Worm (Caenorhabditis elegans) whole organism, L4 larva: ENCODE data around the gene hsp-75.
A peak's percentile ranks its signal among the peaks of the same experiment; 100 is the strongest.

Source experiments
- T20F7.1 ChIP-seq: fragments of 200-800 bp; sonication (Bioruptor generic); optimal IDR thresholded peaks from 2 replicates; lab custom pipeline; 2018; ENCODE audit warnings: mild to moderate bottlenecking, missing genetic modification characterization, missing compliant biosample characterization
- ZK546.5 ChIP-seq, 2 experiments: sonication (generic microtip); optimal IDR thresholded peaks; 2 replicates each; lab custom pipeline; 2017; ENCODE audit warnings: missing biosample characterization in 2 of 2, missing genetic modification characterization in 2 of 2
- ces-1 ChIP-seq: fragments of 150-350 bp; sonication (generic microtip); optimal IDR thresholded peaks from 4 replicates; lab custom pipeline; 2014; ENCODE audit warnings: missing biosample characterization, missing genetic modification reagents, missing genetic modification characterization
- ctbp-1 ChIP-seq: fragments of 200-800 bp; sonication (Bioruptor generic); IDR thresholded peaks from 2 replicates; pipeline ENCODE4 v1.3.6; 2022; ENCODE audit warnings: missing genetic modification reagents, missing genetic modification characterization, missing compliant biosample characterization
- dmd-9 ChIP-seq: fragments of 200-800 bp; sonication (Bioruptor generic); IDR thresholded peaks from 2 replicates; pipeline ENCODE4 v1.3.6; 2022; ENCODE audit warnings: missing genetic modification reagents, missing genetic modification characterization, missing compliant biosample characterization
- fkh-10 ChIP-seq: fragments of 150-350 bp; optimal IDR thresholded peaks from 2 replicates; lab custom pipeline; 2014; ENCODE audit warnings: missing biosample characterization, missing genetic modification reagents, missing genetic modification characterization
- mdl-1 ChIP-seq, 2 experiments: fragments of 150-350 bp in 1 of 2; sonication (generic microtip) in 1 of 2; optimal IDR thresholded peaks; 2 replicates each; lab custom pipeline; 2014 to 2017; ENCODE audit warnings: missing biosample characterization in 2 of 2, missing genetic modification characterization in 2 of 2
- mep-1 ChIP-seq: fragments of 150-350 bp; sonication (generic microtip); optimal IDR thresholded peaks from 3 replicates; lab custom pipeline; 2014; ENCODE audit warnings: missing biosample characterization, missing genetic modification characterization
- mxl-2 ChIP-seq: fragments of 200-800 bp; sonication (Bioruptor generic); conservative IDR thresholded peaks from 2 replicates; pipeline ENCODE4 v1.3.6; 2022; ENCODE audit warnings: missing genetic modification reagents, missing genetic modification characterization, missing compliant biosample characterization
- nhr-237 ChIP-seq: sonication (generic microtip); optimal IDR thresholded peaks from 2 replicates; lab custom pipeline; 2017; ENCODE audit warnings: missing biosample characterization, missing genetic modification characterization

DNA sequence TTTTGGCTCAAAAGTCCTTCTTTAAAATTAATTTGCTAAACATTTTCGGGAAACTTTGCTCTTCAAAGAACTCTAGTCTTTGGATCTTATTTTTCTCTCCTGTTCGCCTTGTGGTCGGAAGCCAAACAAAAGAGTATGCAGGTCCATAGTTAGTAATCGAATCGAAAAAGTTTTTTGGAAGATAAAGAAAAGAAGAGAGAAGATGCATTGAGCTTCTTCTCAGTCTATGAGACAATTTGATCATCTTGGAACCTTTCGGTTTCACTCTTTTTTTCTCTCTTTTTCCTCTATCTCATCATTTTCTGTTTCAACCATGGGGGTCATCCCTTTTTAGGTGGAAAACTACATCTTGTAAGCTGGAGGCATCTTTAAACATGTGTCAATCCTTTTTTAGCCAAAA is 27.2 kb upstream of the hsp-75 start:
- no peak for TF ChIP-seq dmd-9 (GFP tag; lab: Robert Waterston, UW)
- no peak for TF ChIP-seq ZK546.5 (tag; optimal IDR thresholded peaks at IDR 0.05; lab: Kevin White, UChicago)
- no peak for TF ChIP-seq T20F7.1
- no peak for TF ChIP-seq mdl-1 (tag; optimal IDR thresholded peaks at IDR 0.05; lab: Kevin White, UChicago)
- peak; percentile 80 for TF ChIP-seq ces-1 (GFP tag; lab: Kevin White, UChicago)
- no peak for TF ChIP-seq nhr-237
- TF ChIP-seq ctbp-1 (GFP tag; lab: Robert Waterston, UW), result no peak
- peak; percentile 91 for TF ChIP-seq fkh-10 (GFP tag; lab: Kevin White, UChicago)
- TF ChIP-seq mxl-2 (GFP tag; lab: Robert Waterston, UW), result no peak
- TF ChIP-seq mep-1 (tag; lab: Kevin White, UChicago), result no peak
